Fruit fly (Drosophila melanogaster): ENCODE results near the gene frc.
A peak's percentile ranks its signal among the peaks of the same experiment; 100 is the strongest.

Gene frc

dm6 chr3L:17478826-17479225 lies 45.8 kb upstream of the frc start, which contains the start of the genes CG13733 and qjt:
CG13733 (minus strand) TSS chr3L:17478926.
qjt (plus strand) TSS chr3L:17479096.
- TF ChIP-seq Pdp1 (GFP tag; optimal IDR thresholded peaks at IDR 0.05) (peak in 1 of 2 experiments; percentile 50), pb (GFP tag; optimal IDR thresholded peaks at IDR 0.05) (no peak)

dm6 chr3L:17476496-17476895 lies 43.5 kb upstream of the frc start:
- TF ChIP-seq ftz-f1 (GFP tag; optimal IDR thresholded peaks at IDR 0.05), result peak; percentile 78
- TF ChIP-seq aop (GFP tag; IDR thresholded peaks at IDR 0.05), result no peak
- TF ChIP-seq Atf6 (GFP tag; IDR thresholded peaks at IDR 0.05), result 0 out of 2 replicates have a peak, but pooled peaks have one; percentile 6
- TF ChIP-seq CG15479 (GFP tag; optimal IDR thresholded peaks at IDR 0.05), result no peak
- TF ChIP-seq CrebB (tag; optimal IDR thresholded peaks at IDR 0.05), result no peak
- TF ChIP-seq slbo (GFP tag; IDR thresholded peaks at IDR 0.05), result 0 out of 2 replicates have a peak, but pooled peaks have one; percentile 13
- TF ChIP-seq Pdp1 (GFP tag; optimal IDR thresholded peaks at IDR 0.05), result peak in 1 of 2 experiments; percentile 76
- TF ChIP-seq MESR4 (GFP tag; optimal IDR thresholded peaks at IDR 0.05), result peak; percentile 50

- TF ChIP-seq CG12299 (tag; optimal IDR thresholded peaks at IDR 0.05) (no peak), Camta (GFP tag; optimal IDR thresholded peaks at IDR 0.05) (no peak), bsh (GFP tag; optimal IDR thresholded peaks at IDR 0.05) (peak in 1 of 2 experiments; percentile 14), CG34422 (GFP tag; IDR thresholded peaks at IDR 0.05) (peak; percentile 48; the same call in 1 of the 3 replicates), CG4328 (GFP tag; optimal IDR thresholded peaks at IDR 0.05) (peak; percentile 3), lilli (GFP tag; optimal IDR thresholded peaks at IDR 0.05) (peak; percentile 64), D19A (tag; optimal IDR thresholded peaks at IDR 0.05) (peak; percentile 37), Stat92E (GFP tag; optimal IDR thresholded peaks at IDR 0.05) (peak in 1 of 3 experiments; percentile 72), CG11504 (tag; optimal IDR thresholded peaks at IDR 0.05) (peak; percentile 53), Side (GFP tag; optimal IDR thresholded peaks at IDR 0.05) (no peak), CG1603 (tag; optimal IDR thresholded peaks at IDR 0.05) (peak; percentile 25), CG15073 (GFP tag; optimal IDR thresholded peaks at IDR 0.05) (no peak), zfh1 (GFP tag; IDR thresholded peaks at IDR 0.05) (peak; percentile 47; the same call in 1 of the 3 replicates), CoRest (tag; optimal IDR thresholded peaks at IDR 0.05) (peak; percentile 46), insv (GFP tag; optimal IDR thresholded peaks at IDR 0.05) (peak in 1 of 2 experiments; percentile 50), pzg (GFP tag; optimal IDR thresholded peaks at IDR 0.05) (peak; percentile 84), HLH4C (GFP tag; IDR thresholded peaks at IDR 0.05; ENCODE audit: partially characterized antibody) (peak; percentile 77), amos (GFP tag; IDR thresholded peaks at IDR 0.05; ENCODE audit: partially characterized antibody) (peak; percentile 78; the same call in 1 of the 2 replicates), CG1602 (GFP tag; optimal IDR thresholded peaks at IDR 0.05) (peak; percentile 48), CG13287 (GFP tag; IDR thresholded peaks at IDR 0.05; ENCODE audit: partially characterized antibody) (peak; percentile 87), CG3995 (GFP tag; optimal IDR thresholded peaks at IDR 0.05) (peak; percentile 69), YL-1 (GFP tag; optimal IDR thresholded peaks at IDR 0.05) (peak; percentile 75), CG2678 (tag; optimal IDR thresholded peaks at IDR 0.05) (peak; percentile 15), CG9797 (GFP tag; optimal IDR thresholded peaks at IDR 0.05) (peak; percentile 52), Sox102F (GFP tag; optimal IDR thresholded peaks at IDR 0.05) (peak; percentile 7), CG2116 (GFP tag; optimal IDR thresholded peaks at IDR 0.05) (peak; percentile 100), slbo (GFP tag; IDR thresholded peaks at IDR 0.05) (peak; percentile 47; the same call in 1 of the 2 replicates), CG13424 (tag; optimal IDR thresholded peaks at IDR 0.05) (peak; percentile 36), sd (tag; optimal IDR thresholded peaks at IDR 0.05) (peak; percentile 57), az2 (GFP tag; optimal IDR thresholded peaks at IDR 0.05) (peak; percentile 18), seq (GFP tag; IDR thresholded peaks at IDR 0.05) (no peak), pita (GFP tag; optimal IDR thresholded peaks at IDR 0.05) (peak; percentile 71), Doc3 (GFP tag; IDR thresholded peaks at IDR 0.05; ENCODE audit: partially characterized antibody) (peak; percentile 76; the same call in 2 of the 3 replicates), Med (GFP tag) (peak; percentile 67), org-1 (GFP tag; optimal IDR thresholded peaks at IDR 0.05) (no peak), MBD-R2 (GFP tag; IDR thresholded peaks at IDR 0.05) (peak; percentile 68), Sry-δ (GFP tag; optimal IDR thresholded peaks at IDR 0.05) (peak; percentile 90)
Measured at dm6 chr3L:17475979-17476393, 43.0 kb upstream of the frc start, which contains the start of gene CG34250. CG34250 (plus strand) TSS chr3L:17476222.
